Worm (Caenorhabditis elegans): ENCODE results near the gene mrps-21.

Gene mrps-21

ce11 chrIV:4659277-4659676 is at the start of gene mrps-21 (continued):
- TF ChIP-seq xnd-1 (tag; optimal IDR thresholded peaks at IDR 0.05), result no peak
- no peak for TF ChIP-seq ceh-58 (GFP tag; IDR thresholded peaks at IDR 0.05)
- no peak for TF ChIP-seq nhr-80 (tag; optimal IDR thresholded peaks at IDR 0.05)
- no peak for TF ChIP-seq K11D2.4 (GFP tag; IDR thresholded peaks at IDR 0.05)
- TF ChIP-seq sdz-38 (tag; optimal IDR thresholded peaks at IDR 0.05), result no peak
- TF ChIP-seq ets-4 (GFP tag; optimal IDR thresholded peaks at IDR 0.05), result no peak
- TF ChIP-seq T26A5.8 (tag; optimal IDR thresholded peaks at IDR 0.05), result no peak
- TF ChIP-seq nhr-120 (GFP tag; IDR thresholded peaks at IDR 0.05), result no peak
- no peak for TF ChIP-seq ekl-4 (GFP tag; IDR thresholded peaks at IDR 0.05)
- TF ChIP-seq lsy-27 (tag; optimal IDR thresholded peaks at IDR 0.05; ENCODE audit: borderline replicate concordance, insufficient read depth), result no peak
- TF ChIP-seq sptf-2 (GFP tag; optimal IDR thresholded peaks at IDR 0.05), result no peak
- peak; percentile 16 for TF ChIP-seq snpc-3.4 (tag; optimal IDR thresholded peaks at IDR 0.05)

DNA sequence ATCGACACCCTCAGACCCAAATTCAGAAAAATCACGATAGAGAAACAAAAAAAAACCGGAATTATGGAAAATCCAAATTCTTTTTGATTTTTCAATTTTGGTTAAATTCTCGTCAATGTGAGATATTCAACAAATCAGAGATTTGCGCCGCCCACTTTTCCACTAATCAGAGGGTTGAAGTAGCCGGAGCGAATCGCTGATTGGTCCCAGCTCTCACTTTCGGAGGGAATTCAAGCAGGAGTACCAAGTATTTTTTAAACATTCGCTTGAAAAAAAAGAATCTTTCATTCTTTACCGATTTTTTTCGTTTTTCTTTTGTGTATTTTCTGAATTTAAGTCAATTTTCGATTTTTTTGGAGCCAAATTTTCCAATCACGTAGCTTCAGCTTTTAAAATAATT is 46.6 kb upstream of the mrps-21 start:
- peak; percentile 43 for TF ChIP-seq nhr-27 (tag; optimal IDR thresholded peaks at IDR 0.05)
- no peak for TF ChIP-seq rpc-1 (optimal IDR thresholded peaks at IDR 0.05)
- no peak for TF ChIP-seq rpc-1 (tag; optimal IDR thresholded peaks at IDR 0.05)
- no peak for TF ChIP-seq Y67H2A.10 (GFP tag; conservative IDR thresholded peaks at IDR 0.05)
- no peak for TF ChIP-seq repo-1 (tag; optimal IDR thresholded peaks at IDR 0.05)
- no peak for TF ChIP-seq F55B11.4 (tag; optimal IDR thresholded peaks at IDR 0.05; ENCODE audit: borderline replicate concordance, insufficient read depth)
- TF ChIP-seq F10E7.11 (tag; optimal IDR thresholded peaks at IDR 0.05), result no peak
- TF ChIP-seq ceh-40 (GFP tag; IDR thresholded peaks at IDR 0.05), result no peak
- TF ChIP-seq T26A5.8 (tag; optimal IDR thresholded peaks at IDR 0.05), result no peak

ce11 chrIV:4705182-4705581 is 45.9 kb upstream of the mrps-21 start:
- no peak for TF ChIP-seq F23B12.7 (tag; optimal IDR thresholded peaks at IDR 0.05; ENCODE audit: insufficient read depth)
- TF ChIP-seq zfh-2 (GFP tag; conservative IDR thresholded peaks at IDR 0.05), result peak; percentile 97
- 0 out of 2 replicates have a peak, but pooled peaks have one; percentile 15 for TF ChIP-seq hsf-1 (GFP tag; IDR thresholded peaks at IDR 0.05)
- 0 out of 2 replicates have a peak, but pooled peaks have one; percentile 47 for TF ChIP-seq let-526 (GFP tag; IDR thresholded peaks at IDR 0.05)
- no peak for TF ChIP-seq Y67H2A.10 (GFP tag; conservative IDR thresholded peaks at IDR 0.05)
- TF ChIP-seq mel-28 (tag; optimal IDR thresholded peaks at IDR 0.05; ENCODE audit: borderline replicate concordance), result no peak
- TF ChIP-seq hrde-1 (tag; optimal IDR thresholded peaks at IDR 0.05; ENCODE audit: borderline replicate concordance), result no peak
- TF ChIP-seq lsl-1 (GFP tag; optimal IDR thresholded peaks at IDR 0.05), result no peak
- no peak for TF ChIP-seq tlf-1 (GFP tag; optimal IDR thresholded peaks at IDR 0.05)
- no peak for TF ChIP-seq lir-1 (GFP tag; conservative IDR thresholded peaks at IDR 0.05)
- no peak for TF ChIP-seq T26A5.8 (tag; optimal IDR thresholded peaks at IDR 0.05)
- peak in 1 of 2 experiments; percentile 27 for TF ChIP-seq let-607 (tag; optimal IDR thresholded peaks at IDR 0.05)
- TF ChIP-seq madf-3 (GFP tag; IDR thresholded peaks at IDR 0.05), result peak; percentile 26; the same call in 1 of the 2 replicates
- TF ChIP-seq attf-3 (GFP tag; conservative IDR thresholded peaks at IDR 0.05), result no peak
- TF ChIP-seq hlh-12 (tag; optimal IDR thresholded peaks at IDR 0.05), result no peak
- TF ChIP-seq lin-40 (tag; optimal IDR thresholded peaks at IDR 0.05), result peak; percentile 64
- peak; percentile 48; the same call in 1 of the 2 replicates for TF ChIP-seq hmg-1.2 (GFP tag; IDR thresholded peaks at IDR 0.05)
- TF ChIP-seq ztf-22 (GFP tag; optimal IDR thresholded peaks at IDR 0.05), result no peak
- TF ChIP-seq madf-8 (GFP tag; conservative IDR thresholded peaks at IDR 0.05), result no peak
- TF ChIP-seq aptf-2 (GFP tag; conservative IDR thresholded peaks at IDR 0.05), result no peak
- TF ChIP-seq bed-1 (GFP tag; IDR thresholded peaks at IDR 0.05), result no peak
- TF ChIP-seq nfya-1 (tag; optimal IDR thresholded peaks at IDR 0.05; ENCODE audit: borderline replicate concordance, insufficient read depth), result no peak
- no peak for TF ChIP-seq athp-1 (tag; optimal IDR thresholded peaks at IDR 0.05)
- TF ChIP-seq F37B4.10 (GFP tag; IDR thresholded peaks at IDR 0.05), result no peak
- no peak for TF ChIP-seq gei-17 (GFP tag; optimal IDR thresholded peaks at IDR 0.05)
- TF ChIP-seq snpc-4 (GFP tag; optimal IDR thresholded peaks at IDR 0.05), result no peak
- TF ChIP-seq snpc-4 (tag; optimal IDR thresholded peaks at IDR 0.05), result peak in 1 of 4 experiments; percentile 25
- no peak for TF ChIP-seq chd-7 (tag; optimal IDR thresholded peaks at IDR 0.05)
